Worm (Caenorhabditis elegans) whole organism, L4/young adult: ENCODE data around the gene B0228.8.

Experiments used
- W03F9.2 ChIP-seq: fragments of 150-350 bp; optimal IDR thresholded peaks from 2 replicates; lab custom pipeline; 2014; ENCODE audit warnings: missing biosample characterization, missing genetic modification characterization
- dao-5 ChIP-seq: sonication (generic microtip); optimal IDR thresholded peaks from 2 replicates; lab custom pipeline; 2016; ENCODE audit warnings: missing genotype, missing genetic modification characterization, moderate library complexity, missing compliant biosample characterization
- him-1 ChIP-seq: sonication (generic microtip); optimal IDR thresholded peaks from 2 replicates; lab custom pipeline; 2016; ENCODE audit warnings: missing genotype, missing genetic modification reagents, missing genetic modification characterization, missing compliant biosample characterization

The B0228.8 gene

DNA sequence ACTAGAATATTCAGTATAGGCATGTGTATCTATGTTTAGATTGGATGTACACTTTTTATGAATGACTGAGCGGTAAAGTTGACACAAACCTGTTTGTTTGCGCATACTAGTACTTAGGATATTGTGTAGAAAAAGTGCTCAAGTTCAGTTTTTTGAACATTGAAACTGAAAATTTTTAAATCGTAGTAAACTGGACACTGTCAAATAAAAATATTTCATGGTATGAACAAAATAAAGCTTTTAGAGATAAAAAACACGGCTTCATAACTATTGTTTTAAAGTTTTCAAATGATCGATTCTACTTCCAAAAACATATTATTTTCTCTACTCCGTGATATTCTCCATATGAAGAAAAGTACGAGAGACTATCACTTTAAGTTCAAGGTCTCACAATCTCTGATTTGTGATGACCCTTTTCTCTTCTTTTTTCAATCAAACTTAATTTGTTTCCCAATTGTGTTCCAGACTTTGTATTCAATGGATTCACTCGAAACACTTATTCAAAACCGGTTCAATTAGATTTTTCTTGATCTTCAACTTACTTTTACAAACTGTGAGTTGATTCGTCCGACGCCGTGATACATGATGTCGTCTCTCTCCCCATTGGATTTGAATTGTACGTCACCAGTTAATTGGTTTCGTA lies 30.2 kb upstream of the B0228.8 start:
- TF ChIP-seq him-1 (tag; lab: Kevin White, UChicago) (no peak), W03F9.2 (tag; lab: Kevin White, UChicago) (no peak), dao-5 (tag; lab: Kevin White, UChicago) (no peak)

DNA sequence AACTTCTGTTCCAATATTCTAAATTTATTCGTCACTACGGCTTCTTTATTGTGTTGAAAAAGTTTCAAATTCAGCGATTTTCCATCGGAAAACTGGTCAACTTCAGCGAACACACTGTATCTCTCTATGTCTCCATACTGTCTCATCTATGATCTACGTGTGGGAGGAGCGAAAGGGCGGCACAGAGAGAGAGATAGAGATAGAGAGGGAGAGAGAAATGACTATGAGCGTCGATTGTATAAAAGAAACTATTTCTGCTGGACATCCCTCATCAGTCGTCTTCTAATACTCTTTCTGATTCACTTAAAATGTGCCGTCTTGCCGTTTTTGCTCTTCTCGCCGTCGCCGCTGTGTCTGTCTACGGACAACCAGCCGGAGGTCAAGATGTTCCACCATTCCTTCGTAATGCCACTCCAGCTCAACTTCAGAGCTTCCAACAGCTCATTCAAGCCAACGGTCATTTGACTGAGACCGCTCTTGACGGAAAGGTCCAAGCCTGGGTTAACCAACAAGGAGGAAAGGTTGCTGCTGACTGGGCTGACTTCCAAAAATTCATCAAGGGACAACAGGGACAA lies 29.1 kb upstream of the B0228.8 start, which contains the start of gene srlf-1:
Gene srlf-1, plus strand, starts transcription at position 268 of the 575 bp plus-strand sequence.
- TF ChIP-seq him-1 (tag; lab: Kevin White, UChicago) (no peak), W03F9.2 (tag; lab: Kevin White, UChicago) (no peak), dao-5 (tag; lab: Kevin White, UChicago) (no peak)

DNA sequence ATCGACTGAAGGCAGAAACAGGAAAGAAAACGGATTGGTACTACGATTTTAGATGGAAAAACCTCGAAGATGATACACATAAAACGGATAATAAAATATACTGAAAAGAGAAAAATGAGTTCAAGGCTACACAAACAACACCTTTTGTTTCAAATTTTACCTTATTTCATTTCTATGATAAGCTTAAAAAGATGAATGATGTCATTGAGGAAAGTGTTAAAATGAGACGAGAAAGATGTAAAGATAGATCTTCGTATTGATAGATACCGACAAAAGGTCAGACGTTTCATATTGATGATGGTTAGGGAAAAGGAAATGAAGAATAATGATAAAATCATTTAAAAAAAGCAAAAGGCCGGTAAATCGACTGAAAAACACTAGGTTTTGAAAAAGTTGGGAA lies 28.3 kb upstream of the B0228.8 start:
- no peak for TF ChIP-seq him-1 (tag; lab: Kevin White, UChicago)
- TF ChIP-seq dao-5 (tag; lab: Kevin White, UChicago) = no peak
- TF ChIP-seq W03F9.2 (tag; lab: Kevin White, UChicago) = no peak

DNA sequence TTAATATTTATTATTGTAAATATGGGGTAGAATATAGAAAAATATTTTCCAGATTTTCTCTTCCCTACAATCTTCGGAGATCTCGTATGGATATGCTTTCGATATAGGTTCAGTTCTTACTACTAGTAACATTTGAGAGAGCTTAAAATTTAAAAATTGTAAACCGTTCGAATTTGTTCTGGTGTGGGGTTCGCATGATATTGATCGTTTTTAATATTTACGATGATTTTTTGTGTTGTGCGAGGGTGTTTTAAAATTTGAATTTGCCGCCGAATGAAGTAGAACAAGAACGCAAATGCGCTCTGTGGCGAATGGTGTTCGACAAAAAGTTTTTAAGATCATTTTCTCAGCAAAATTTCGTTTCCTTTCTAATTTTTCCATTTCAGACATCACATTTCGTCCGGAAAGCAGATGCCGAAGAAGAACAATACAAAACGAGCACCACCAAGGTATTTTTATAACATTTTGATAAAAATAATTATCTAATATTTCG lies 22.2 kb upstream of the B0228.8 start, which contains the start of gene skr-17:
Gene skr-17, plus strand, starts transcription at position 51 of the 493 bp plus-strand sequence.
- no peak for TF ChIP-seq W03F9.2 (tag; lab: Kevin White, UChicago)
- TF ChIP-seq him-1 (tag; lab: Kevin White, UChicago) = no peak
- no peak for TF ChIP-seq dao-5 (tag; lab: Kevin White, UChicago)

ce11 chrII:7781102-7781616 lies 19.8 kb upstream of the B0228.8 start, which contains the start of the genes snpc-1.1 and spdl-1:
TSS of gene snpc-1.1 (minus strand) at chrII:7781301.
TSS of gene spdl-1 (plus strand) at chrII:7781566.
- no peak for TF ChIP-seq dao-5 (tag; lab: Kevin White, UChicago)
- no peak for TF ChIP-seq him-1 (tag; lab: Kevin White, UChicago)
- no peak for TF ChIP-seq W03F9.2 (tag; lab: Kevin White, UChicago)

DNA sequence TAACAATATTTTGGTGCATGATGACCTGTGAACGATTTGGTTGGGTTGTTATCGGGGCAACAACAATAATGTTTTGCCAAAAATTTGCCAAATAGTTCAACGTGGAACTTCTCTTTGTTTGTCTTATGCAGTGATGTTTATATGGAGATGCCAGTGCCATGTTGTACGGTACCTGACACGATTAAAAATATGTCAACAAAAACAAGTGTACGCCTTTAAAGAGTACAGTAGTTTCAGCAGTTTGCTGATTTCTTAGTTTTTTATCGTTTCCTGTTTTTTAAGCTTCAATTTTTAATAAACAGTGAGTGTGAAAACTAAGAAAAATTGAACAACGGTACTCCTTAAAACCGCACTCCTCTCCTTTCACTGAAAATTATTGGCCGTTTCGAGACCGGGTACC lies 16.9 kb upstream of the B0228.8 start:
- TF ChIP-seq him-1 (tag; lab: Kevin White, UChicago) (no peak), W03F9.2 (tag; lab: Kevin White, UChicago) (no peak)

DNA sequence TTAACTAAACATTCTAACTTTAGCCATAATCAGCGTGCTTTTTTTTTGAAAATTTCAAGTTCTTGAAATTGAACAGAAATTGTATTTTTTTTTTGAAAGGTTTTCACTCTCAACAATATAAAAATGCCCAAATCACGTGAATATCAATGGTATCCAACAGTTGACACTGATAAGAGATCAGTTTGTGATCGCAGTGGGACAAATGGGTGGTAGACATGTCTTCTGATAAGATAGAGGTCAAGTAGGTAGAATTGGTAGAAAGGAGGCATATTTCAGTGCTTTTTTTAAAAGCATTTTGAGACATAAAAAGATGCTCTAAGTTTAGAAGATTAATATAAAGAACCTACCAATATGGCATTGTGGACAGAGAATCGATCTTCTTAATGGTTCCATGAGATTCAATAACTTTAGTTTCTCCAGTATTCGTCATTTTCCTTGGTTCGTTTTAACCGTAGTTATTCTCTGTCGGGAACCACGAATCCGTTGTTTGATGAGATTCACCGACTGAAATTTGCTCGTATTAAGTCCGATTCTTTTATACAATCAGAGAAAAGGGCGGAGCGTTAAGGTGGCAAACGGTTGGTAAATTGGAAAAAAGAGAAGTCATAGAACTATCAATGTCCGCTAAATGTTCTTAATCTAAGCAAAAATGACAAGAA lies 16.1 kb upstream of the B0228.8 start, which contains the start of gene mthf-1:
Gene mthf-1, minus strand, starts transcription at position 504 of the 659 bp plus-strand sequence.
- no peak for TF ChIP-seq dao-5 (tag; lab: Kevin White, UChicago)
- no peak for TF ChIP-seq W03F9.2 (tag; lab: Kevin White, UChicago)
- TF ChIP-seq him-1 (tag; lab: Kevin White, UChicago) = no peak

DNA sequence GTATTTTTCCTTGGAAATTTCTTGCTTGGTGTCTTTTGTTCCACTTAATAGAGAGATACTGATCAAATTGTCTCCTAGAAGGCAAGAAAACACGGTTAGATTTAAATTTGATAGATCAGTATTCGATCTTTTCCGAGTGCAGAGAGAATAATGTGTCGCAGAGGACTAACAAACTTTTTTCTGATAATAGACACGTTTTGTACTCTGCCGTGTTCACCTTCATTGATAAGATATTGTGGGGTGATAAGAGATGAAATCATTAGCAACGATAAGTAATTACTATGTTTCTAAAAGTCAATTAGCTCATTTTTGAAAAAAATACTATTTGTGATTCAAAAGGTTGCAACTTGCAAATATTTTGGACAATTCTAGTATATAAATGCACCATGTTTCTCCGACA lies 15.4 kb upstream of the B0228.8 start:
- TF ChIP-seq him-1 (tag; lab: Kevin White, UChicago) (no peak), W03F9.2 (tag; lab: Kevin White, UChicago) (no peak), dao-5 (tag; lab: Kevin White, UChicago) (no peak)

ce11 chrII:7776232-7776631 lies 14.9 kb upstream of the B0228.8 start:
- TF ChIP-seq him-1 (tag; lab: Kevin White, UChicago) (no peak), W03F9.2 (tag; lab: Kevin White, UChicago) (no peak), dao-5 (tag; lab: Kevin White, UChicago) (no peak)

DNA sequence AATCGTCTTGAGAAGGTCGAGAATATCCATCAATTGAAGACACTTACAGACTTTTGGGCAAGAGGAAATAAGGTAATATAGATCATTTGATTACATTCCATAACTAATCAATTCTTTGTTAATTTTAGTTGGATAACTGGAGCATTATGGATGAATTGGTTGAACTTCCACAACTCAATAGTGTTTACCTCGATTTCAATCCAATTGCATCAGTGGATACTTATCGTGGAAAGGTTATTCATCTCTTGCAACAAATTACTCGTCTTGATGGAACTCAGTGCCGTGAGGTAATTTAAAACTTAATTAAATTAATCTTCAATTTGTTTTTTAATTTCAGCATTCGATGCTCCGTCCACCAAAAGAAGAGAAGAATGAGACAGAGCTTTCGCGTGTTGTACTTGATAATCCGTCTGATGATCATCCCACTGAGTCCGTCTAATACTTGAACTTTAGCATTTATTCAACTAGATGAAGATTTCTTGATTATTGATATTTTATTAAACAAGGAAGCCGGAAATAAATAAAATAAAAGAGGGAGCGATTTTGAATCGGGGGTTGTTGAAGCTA lies 12.2 kb upstream of the B0228.8 start:
- TF ChIP-seq him-1 (tag; lab: Kevin White, UChicago) (no peak), dao-5 (tag; lab: Kevin White, UChicago) (no peak), W03F9.2 (tag; lab: Kevin White, UChicago) (no peak)

ce11 chrII:7772411-7772810 lies 11.1 kb upstream of the B0228.8 start, which contains the start of gene C06A8.6:
TSS of gene C06A8.6 (plus strand) at chrII:7772499.
- TF ChIP-seq W03F9.2 (tag; lab: Kevin White, UChicago) (no peak), dao-5 (tag; lab: Kevin White, UChicago) (no peak), him-1 (tag; lab: Kevin White, UChicago) (no peak)

- no peak for TF ChIP-seq him-1 (tag; lab: Kevin White, UChicago)
- no peak for TF ChIP-seq W03F9.2 (tag; lab: Kevin White, UChicago)
- TF ChIP-seq dao-5 (tag; lab: Kevin White, UChicago) = no peak
Measured at ce11 chrII:7771917-7772316, 10.6 kb upstream of the B0228.8 start, which contains the start of gene C06A8.8. TSS of gene C06A8.8 (minus strand) at chrII:7772017.
